Worm (Caenorhabditis elegans) whole organism, young adult: ENCODE data around the gene flp-3.

Experiments
- B0019.2 ChIP-seq: fragments of 200-800 bp; sonication (Bioruptor generic); conservative IDR thresholded peaks from 2 replicates; pipeline ENCODE4 v1.3.6; 2022; ENCODE audit warnings: missing genetic modification reagents, missing genetic modification characterization, missing compliant biosample characterization
- F10E7.11 ChIP-seq: sonication (generic microtip); optimal IDR thresholded peaks from 2 replicates; lab custom pipeline; 2017; ENCODE audit warnings: mild to moderate bottlenecking, missing genetic modification characterization, moderate library complexity, missing compliant biosample characterization

- TF ChIP-seq B0019.2 (no peak), F10E7.11 (tag; lab: Kevin White, UChicago) (no peak)
These were observed 15.5 kb downstream of the flp-3 start, which contains the start of gene col-176 for ce11 chrX:10077297-10077696.
